Fruit fly (Drosophila melanogaster): ENCODE results near the gene CrebA.

CrebA gene

DNA sequence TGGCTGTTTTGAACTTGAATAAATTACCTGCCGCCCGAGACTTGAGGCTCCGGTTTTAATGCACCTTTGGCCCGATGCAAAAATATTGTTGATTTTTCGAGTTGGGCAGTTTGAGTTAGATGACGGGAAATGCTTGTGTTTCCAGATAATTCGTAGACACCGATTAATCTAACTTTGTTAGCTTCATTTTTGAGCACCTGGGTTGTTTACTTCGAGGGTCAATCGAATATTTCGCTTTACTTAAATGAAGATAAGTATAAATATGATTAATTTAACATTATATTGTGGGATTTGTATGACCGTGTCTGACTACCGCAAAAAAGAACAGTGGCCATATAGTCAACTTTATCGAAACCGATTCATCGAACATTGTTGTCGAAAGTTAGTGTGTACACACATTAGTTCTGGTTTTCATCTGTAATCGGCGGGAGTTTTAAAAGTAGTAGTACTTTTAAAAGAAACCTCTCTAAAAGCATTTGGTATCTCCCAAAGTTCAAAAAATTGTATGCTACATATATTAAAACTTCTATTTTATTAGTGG, 11.3 kb upstream of the CrebA start, which contains the start of gene CG7945 (continued):
- TF ChIP-seq Dll (GFP tag; IDR thresholded peaks at IDR 0.05; ENCODE audit: partially characterized antibody) (peak; percentile 68; the same call in 3 of the 4 replicates), CG6654 (GFP tag; optimal IDR thresholded peaks at IDR 0.05) (no peak), CG30020 (tag; optimal IDR thresholded peaks at IDR 0.05) (peak; percentile 29), gfzf (GFP tag; optimal IDR thresholded peaks at IDR 0.05) (peak; percentile 84), Mrtf (GFP tag; IDR thresholded peaks at IDR 0.05) (no peak), CG8924 (tag; optimal IDR thresholded peaks at IDR 0.05) (peak; percentile 35), Mes4 (GFP tag; optimal IDR thresholded peaks at IDR 0.05) (no peak), CG14441 (GFP tag; IDR thresholded peaks at IDR 0.05) (no peak), CG6765 (GFP tag; optimal IDR thresholded peaks at IDR 0.05) (no peak), CG7839 (tag; optimal IDR thresholded peaks at IDR 0.05) (no peak), usp (GFP tag; optimal IDR thresholded peaks at IDR 0.05) (no peak), sim (GFP tag; IDR thresholded peaks at IDR 0.05) (no peak), unc-4 (GFP tag; IDR thresholded peaks at IDR 0.05; ENCODE audit: partially characterized antibody) (peak; percentile 69), sob (GFP tag; IDR thresholded peaks at IDR 0.05) (no peak), CG16863 (GFP tag; optimal IDR thresholded peaks at IDR 0.05) (no peak), E2f2 (GFP tag; IDR thresholded peaks at IDR 0.05) (peak; percentile 99), YL-1 (GFP tag; optimal IDR thresholded peaks at IDR 0.05) (peak; percentile 72), croc (GFP tag; conservative IDR thresholded peaks at IDR 0.05) (no peak), Spps (tag; optimal IDR thresholded peaks at IDR 0.05) (no peak), CG15601 (tag; optimal IDR thresholded peaks at IDR 0.05) (peak; percentile 53), pum (GFP tag; optimal IDR thresholded peaks at IDR 0.05) (no peak), CG17829 (tag; optimal IDR thresholded peaks at IDR 0.05) (peak; percentile 43), mam (GFP tag; optimal IDR thresholded peaks at IDR 0.05) (no peak), CG7271 (tag; optimal IDR thresholded peaks at IDR 0.05) (no peak), twi (tag; optimal IDR thresholded peaks at IDR 0.05) (no peak), pzg (GFP tag; optimal IDR thresholded peaks at IDR 0.05) (peak; percentile 93), CG10267 (tag; optimal IDR thresholded peaks at IDR 0.05) (peak; percentile 44), HmgD (GFP tag; optimal IDR thresholded peaks at IDR 0.05) (no peak), Sry-β (GFP tag; optimal IDR thresholded peaks at IDR 0.05) (no peak), da (GFP tag; optimal IDR thresholded peaks at IDR 0.05) (no peak), dan (GFP tag; IDR thresholded peaks at IDR 0.05) (no peak), CG13624 (GFP tag; optimal IDR thresholded peaks at IDR 0.05) (no peak), CG31365 (tag; optimal IDR thresholded peaks at IDR 0.05) (no peak), Fer1 (GFP tag; optimal IDR thresholded peaks at IDR 0.05) (peak; percentile 11), pnt (GFP tag; optimal IDR thresholded peaks at IDR 0.05) (no peak), CG9932 (GFP tag; IDR thresholded peaks at IDR 0.05) (no peak), CG7357 (GFP tag; IDR thresholded peaks at IDR 0.05) (no peak), fru (optimal IDR thresholded peaks at IDR 0.05) (no peak), Scr (GFP tag; IDR thresholded peaks at IDR 0.05; ENCODE audit: partially characterized antibody) (peak; percentile 61), CG17612 (GFP tag; IDR thresholded peaks at IDR 0.05) (no peak), D19B (GFP tag; optimal IDR thresholded peaks at IDR 0.05) (no peak), MBD-R2 (GFP tag; IDR thresholded peaks at IDR 0.05) (peak; percentile 67), CG1603 (tag; optimal IDR thresholded peaks at IDR 0.05) (peak; percentile 60), CG9215 (GFP tag; IDR thresholded peaks at IDR 0.05) (no peak), CG10543 (GFP tag; optimal IDR thresholded peaks at IDR 0.05) (no peak), Nf-YC (tag; optimal IDR thresholded peaks at IDR 0.05) (peak; percentile 24), phol (tag; optimal IDR thresholded peaks at IDR 0.05) (peak; percentile 10), Elba2 (GFP tag; optimal IDR thresholded peaks at IDR 0.05) (no peak), CG9817 (tag; optimal IDR thresholded peaks at IDR 0.05) (no peak), CG11247 (GFP tag; IDR thresholded peaks at IDR 0.05) (no peak), Taf1 (GFP tag; IDR thresholded peaks at IDR 0.05) (no peak), hb (GFP tag; IDR thresholded peaks at IDR 0.05; ENCODE audit: partially characterized antibody) (no peak)

Data from whole organism, embryonic.